Worm (Caenorhabditis elegans) whole organism, L1 larva: ENCODE measurements around the gene K10D2.5.

Source experiments
- C16A3.4 ChIP-seq: fragments of 150-350 bp; optimal IDR thresholded peaks from 2 replicates; lab custom pipeline; 2014; ENCODE audit warnings: missing biosample characterization, missing genetic modification characterization
- F16B12.6 ChIP-seq: fragments of 150-350 bp; optimal IDR thresholded peaks from 2 replicates; lab custom pipeline; 2014; ENCODE audit warnings: missing biosample characterization, missing genetic modification characterization
- aly-2 ChIP-seq: fragments of 150-350 bp; optimal IDR thresholded peaks from 2 replicates; lab custom pipeline; 2014; ENCODE audit warnings: missing biosample characterization, missing genetic modification characterization
- blmp-1 ChIP-seq: fragments of 150-350 bp; optimal IDR thresholded peaks from 2 replicates; lab custom pipeline; 2014; ENCODE audit warnings: missing biosample characterization, missing genetic modification characterization
- ceh-82 ChIP-seq, 3 experiments: fragments of 150-350 bp in 1 of 3; sonication (generic microtip) in 2 of 3; optimal IDR thresholded peaks; 2 replicates each; lab custom pipeline; 2014 to 2017; ENCODE audit warnings: missing biosample characterization in 3 of 3, missing genetic modification characterization in 3 of 3
- dsc-1 ChIP-seq: sonication (generic microtip); optimal IDR thresholded peaks from 2 replicates; lab custom pipeline; 2016; ENCODE audit warnings: mild to moderate bottlenecking, missing genetic modification characterization, missing compliant biosample characterization
- efl-1 ChIP-seq, 4 experiments: fragments of 150-350 bp; optimal IDR thresholded peaks in 3 of 4; peaks in 1 of 4; 1 replicate in 1 of 4; 2 replicates in 3 of 4; lab custom pipeline; 2014; ENCODE audit warnings: missing biosample characterization in 2 of 4, missing genetic modification characterization in 2 of 4, missing genetic modification reagents in 2 of 4
- efl-3 ChIP-seq: fragments of 200-800 bp; sonication (Bioruptor generic); optimal IDR thresholded peaks from 2 replicates; lab custom pipeline; 2018; ENCODE audit warnings: mild to moderate bottlenecking, missing genetic modification characterization, missing compliant biosample characterization
- egl-27 ChIP-seq, 2 experiments: fragments of 150-350 bp in 1 of 2; sonication (generic microtip); optimal IDR thresholded peaks; 3 replicates each; lab custom pipeline; 2017 to 2018; ENCODE audit warnings: missing biosample characterization in 2 of 2, missing genetic modification characterization in 2 of 2, missing genetic modification reagents in 2 of 2
- elt-2 ChIP-seq: sonication (generic microtip); optimal IDR thresholded peaks from 2 replicates; lab custom pipeline; 2016; ENCODE audit warnings: missing genetic modification characterization, mild to moderate bottlenecking, inconsistent platforms, missing compliant biosample characterization, missing genetic modification reagents
- ets-5 ChIP-seq: fragments of 200-800 bp; sonication (Bioruptor generic); IDR thresholded peaks from 2 replicates; pipeline ENCODE4 v1.3.6; 2022; ENCODE audit warnings: missing genetic modification characterization, missing compliant biosample characterization
- fkh-10 ChIP-seq: sonication (generic microtip); optimal IDR thresholded peaks from 2 replicates; lab custom pipeline; 2017; ENCODE audit warnings: missing biosample characterization, missing genetic modification reagents, missing genetic modification characterization
- fkh-4 ChIP-seq: sonication (generic microtip); optimal IDR thresholded peaks from 2 replicates; lab custom pipeline; 2016; ENCODE audit warnings: missing compliant biosample characterization, missing genetic modification characterization, borderline replicate concordance
- fos-1 ChIP-seq: fragments of 150-350 bp; optimal IDR thresholded peaks from 2 replicates; lab custom pipeline; 2014; ENCODE audit warnings: missing biosample characterization, missing genetic modification characterization
- hlh-4 ChIP-seq: sonication (generic microtip); optimal IDR thresholded peaks from 2 replicates; lab custom pipeline; 2016; ENCODE audit warnings: mild to moderate bottlenecking, missing genetic modification characterization, missing compliant biosample characterization
- hpl-2 ChIP-seq: fragments of 150-350 bp; optimal IDR thresholded peaks from 2 replicates; lab custom pipeline; 2014; ENCODE audit warnings: missing biosample characterization, missing genetic modification reagents, missing genetic modification characterization
- irx-1 ChIP-seq: sonication (generic microtip); optimal IDR thresholded peaks from 2 replicates; lab custom pipeline; 2016; ENCODE audit warnings: missing genetic modification characterization, missing compliant biosample characterization
- isw-1 ChIP-seq: fragments of 200-800 bp; sonication (Bioruptor generic); IDR thresholded peaks from 2 replicates; pipeline ENCODE4 v1.3.6; 2022; ENCODE audit warnings: missing genetic modification characterization, missing compliant biosample characterization
- lin-14 ChIP-seq: fragments of 200-800 bp; sonication (Bioruptor generic); optimal IDR thresholded peaks from 2 replicates; lab custom pipeline; 2018; ENCODE audit warnings: mild to moderate bottlenecking, missing genetic modification characterization, moderate library complexity, missing compliant biosample characterization
- lin-35 ChIP-seq, 2 experiments: fragments of 150-350 bp; optimal IDR thresholded peaks; 2 replicates each; lab custom pipeline; 2014; ENCODE audit warnings: missing biosample characterization in 2 of 2, missing genetic modification characterization in 2 of 2, missing genetic modification reagents in 2 of 2
- lin-39 ChIP-seq: fragments of 150-350 bp; optimal IDR thresholded peaks from 2 replicates; lab custom pipeline; 2014; ENCODE audit warnings: missing biosample characterization, missing genetic modification reagents, missing genetic modification characterization
- lsy-2 ChIP-seq, 2 experiments: fragments of 150-350 bp; optimal IDR thresholded peaks; 2 replicates each; lab custom pipeline; 2014; ENCODE audit warnings: missing biosample characterization in 2 of 2, missing genetic modification characterization in 2 of 2
- mdl-1 ChIP-seq, 2 experiments: fragments of 150-350 bp; optimal IDR thresholded peaks; 2 replicates each; lab custom pipeline; 2014 to 2017; ENCODE audit warnings: missing biosample characterization in 2 of 2, missing genetic modification characterization in 2 of 2, inconsistent platforms in 1 of 2
- mef-2 ChIP-seq: fragments of 150-350 bp; optimal IDR thresholded peaks from 2 replicates; lab custom pipeline; 2014; ENCODE audit warnings: missing biosample characterization, missing genetic modification characterization
- mep-1 ChIP-seq: fragments of 150-350 bp; optimal IDR thresholded peaks from 2 replicates; lab custom pipeline; 2014; ENCODE audit warnings: missing biosample characterization, missing genetic modification characterization
- nhr-11 ChIP-seq: fragments of 150-350 bp; optimal IDR thresholded peaks from 2 replicates; lab custom pipeline; 2014; ENCODE audit warnings: missing biosample characterization, missing genetic modification characterization
- nhr-47 ChIP-seq: sonication (generic microtip); optimal IDR thresholded peaks from 2 replicates; lab custom pipeline; 2016; ENCODE audit warnings: mild to moderate bottlenecking, missing genetic modification characterization, moderate library complexity, missing compliant biosample characterization
- nhr-71 ChIP-seq: sonication (generic microtip); optimal IDR thresholded peaks from 2 replicates; lab custom pipeline; 2016; ENCODE audit warnings: mild to moderate bottlenecking, missing genetic modification characterization, moderate library complexity, missing compliant biosample characterization
- nhr-76 ChIP-seq: sonication (generic microtip); optimal IDR thresholded peaks from 2 replicates; lab custom pipeline; 2017; ENCODE audit warnings: missing biosample characterization, missing genetic modification characterization
- nhr-84 ChIP-seq: sonication (generic microtip); optimal IDR thresholded peaks from 2 replicates; lab custom pipeline; 2017; ENCODE audit warnings: missing biosample characterization, missing genetic modification characterization
- nhr-85 ChIP-seq: sonication (generic microtip); peaks from one replicate; lab custom pipeline; 2016; ENCODE audit warnings: missing genetic modification characterization, inconsistent platforms, missing compliant biosample characterization
- pag-3 ChIP-seq: sonication (generic microtip); optimal IDR thresholded peaks from 2 replicates; lab custom pipeline; 2017; ENCODE audit warnings: missing genetic modification characterization, mild to moderate bottlenecking, missing compliant biosample characterization, antibody characterized with exemption, borderline replicate concordance; ENCODE audit not compliant: insufficient read depth
- pax-3 ChIP-seq: fragments of 200-800 bp; sonication (Bioruptor generic); optimal IDR thresholded peaks from 2 replicates; lab custom pipeline; 2018; ENCODE audit warnings: mild to moderate bottlenecking, missing genetic modification characterization, moderate library complexity, missing compliant biosample characterization
- skn-1 ChIP-seq: fragments of 150-350 bp; optimal IDR thresholded peaks from 2 replicates; lab custom pipeline; 2014; ENCODE audit warnings: missing biosample characterization, missing genetic modification characterization
- snpc-4 ChIP-seq: fragments of 150-350 bp; optimal IDR thresholded peaks from 2 replicates; lab custom pipeline; 2014; ENCODE audit warnings: missing biosample characterization, missing genetic modification characterization
- snu-23 ChIP-seq: sonication (generic microtip); optimal IDR thresholded peaks from 2 replicates; lab custom pipeline; 2016; ENCODE audit warnings: missing genetic modification characterization, missing compliant biosample characterization
- sup-37 ChIP-seq: fragments of 200-800 bp; sonication (Bioruptor generic); optimal IDR thresholded peaks from 2 replicates; lab custom pipeline; 2018; ENCODE audit warnings: mild to moderate bottlenecking, missing genetic modification characterization, missing compliant biosample characterization
- unc-130 ChIP-seq: fragments of 150-350 bp; optimal IDR thresholded peaks from 2 replicates; lab custom pipeline; 2017; ENCODE audit warnings: missing biosample characterization, missing genetic modification characterization, inconsistent platforms
- vab-15 ChIP-seq: sonication (generic microtip); optimal IDR thresholded peaks from 2 replicates; lab custom pipeline; 2017; ENCODE audit warnings: missing genotype, mild to moderate bottlenecking, missing genetic modification characterization, missing compliant biosample characterization
- xbp-1 ChIP-seq: sonication (generic microtip); optimal IDR thresholded peaks from 2 replicates; lab custom pipeline; 2016; ENCODE audit warnings: missing genetic modification characterization, missing compliant biosample characterization
- zag-1 ChIP-seq: fragments of 150-350 bp; optimal IDR thresholded peaks from 2 replicates; lab custom pipeline; 2014; ENCODE audit warnings: missing biosample characterization, missing genetic modification characterization
- zip-4 ChIP-seq: fragments of 200-800 bp; sonication (Bioruptor generic); optimal IDR thresholded peaks from 2 replicates; lab custom pipeline; 2018; ENCODE audit warnings: mild to moderate bottlenecking, missing genetic modification characterization, moderate library complexity, missing compliant biosample characterization
- ztf-4 ChIP-seq: fragments of 150-350 bp; optimal IDR thresholded peaks from 2 replicates; lab custom pipeline; 2014; ENCODE audit warnings: missing biosample characterization, missing genetic modification characterization

K10D2.5 gene

DNA sequence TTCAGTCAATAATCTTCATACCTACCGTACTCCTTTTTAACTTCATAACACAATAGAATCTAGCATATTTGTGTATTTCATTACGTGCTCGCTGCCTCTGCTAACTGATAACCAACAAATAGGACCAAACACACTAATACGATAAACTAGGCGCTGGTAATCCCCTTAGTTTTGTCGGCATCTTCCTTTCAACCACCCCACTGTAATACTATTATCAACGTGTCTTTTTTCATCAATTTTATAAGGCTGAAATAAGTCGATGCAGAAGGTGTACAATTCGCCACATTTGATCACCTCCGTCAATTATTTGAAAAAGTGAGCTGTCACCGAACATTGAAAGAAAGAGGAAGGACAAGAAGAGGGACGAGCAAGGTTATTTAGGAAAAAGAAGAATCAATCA is 25.1 kb upstream of the K10D2.5 start:
- no peak for TF ChIP-seq F16B12.6
- no peak for TF ChIP-seq efl-1 (optimal IDR thresholded peaks at IDR 0.05; lab: Kevin White, UChicago)
- TF ChIP-seq efl-1 (GFP tag; optimal IDR thresholded peaks at IDR 0.05 in 1 of 2; lab: Kevin White, UChicago): peak in 1 of 2 experiments; percentile 30
- TF ChIP-seq elt-2 (tag; lab: Kevin White, UChicago): peak; percentile 44

DNA sequence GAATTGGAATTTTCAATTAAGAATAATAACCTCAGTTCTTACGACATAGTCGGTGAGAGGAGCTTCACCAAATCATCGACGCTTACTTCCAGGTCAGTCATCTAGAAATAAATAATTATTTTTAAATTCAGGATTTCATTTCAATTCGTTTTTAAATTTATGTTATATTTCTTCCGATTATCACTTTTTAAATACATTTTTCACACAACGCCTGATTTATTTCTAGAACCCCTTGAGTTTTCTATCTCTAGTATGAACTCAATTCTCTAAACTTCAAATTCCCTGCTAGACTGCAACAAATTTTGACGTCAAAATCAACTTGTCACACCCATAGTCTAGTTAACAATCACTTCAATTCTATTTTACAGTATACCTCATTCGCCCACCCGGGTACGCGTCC is 23.0 kb upstream of the K10D2.5 start, which contains the start of gene Y54H5A.2:
Gene Y54H5A.2, minus strand, starts transcription at position 101 of the 400 bp plus-strand sequence.
- no peak for TF ChIP-seq mdl-1 (tag; optimal IDR thresholded peaks at IDR 0.05; lab: Kevin White, UChicago)

DNA sequence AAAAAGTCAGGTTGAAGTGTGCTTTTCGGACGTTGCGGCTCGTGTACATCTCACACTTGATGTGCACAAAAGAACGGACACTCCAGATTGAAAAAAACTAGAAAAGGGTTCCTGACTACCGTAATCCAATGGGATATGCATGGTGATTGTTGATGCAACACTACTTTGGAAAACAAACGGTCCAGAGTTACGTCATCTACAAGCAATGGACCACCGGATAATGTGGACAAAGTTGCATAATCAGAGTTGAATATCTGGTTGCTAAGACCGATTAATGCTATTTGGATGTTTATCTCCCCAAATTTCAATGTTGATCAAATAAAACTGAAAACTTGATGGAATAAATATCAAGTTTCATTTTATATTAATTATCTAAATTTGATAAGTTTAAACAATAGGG is 22.5 kb upstream of the K10D2.5 start:
- TF ChIP-seq pax-3 (tag; lab: Kevin White, UChicago): no peak
- no peak for TF ChIP-seq efl-1 (optimal IDR thresholded peaks at IDR 0.05; lab: Kevin White, UChicago)
- no peak for TF ChIP-seq efl-1 (GFP tag; optimal IDR thresholded peaks at IDR 0.05 in 1 of 2; lab: Kevin White, UChicago)
- no peak for TF ChIP-seq mef-2 (tag; lab: Kevin White, UChicago)
- no peak for TF ChIP-seq egl-27 (tag; optimal IDR thresholded peaks at IDR 0.05; lab: Kevin White, UChicago)
- no peak for TF ChIP-seq zip-4 (GFP tag; lab: Kevin White, UChicago)
- no peak for TF ChIP-seq snpc-4 (tag; lab: Kevin White, UChicago)

DNA sequence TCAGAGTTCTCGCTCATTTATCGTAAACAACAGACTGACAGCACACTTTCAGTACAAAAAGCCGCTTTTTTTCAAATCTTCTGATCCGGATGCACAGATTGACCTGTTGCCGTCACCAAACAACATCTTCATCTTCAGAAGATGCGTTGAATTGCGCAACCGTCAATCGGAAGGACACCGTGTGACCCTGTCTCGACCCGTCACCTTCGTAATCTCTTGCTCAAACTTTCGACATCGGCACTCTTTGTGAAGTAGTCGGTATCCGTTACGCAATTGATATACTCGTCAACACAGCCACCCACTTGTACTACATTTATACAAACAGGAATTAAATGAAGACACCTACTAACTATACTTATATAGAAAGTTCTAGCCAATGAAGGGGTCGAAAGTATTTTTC is 21.5 kb upstream of the K10D2.5 start:
- TF ChIP-seq lin-14 (GFP tag; lab: Kevin White, UChicago) (no peak), ztf-4 (tag; lab: Kevin White, UChicago) (no peak), zip-4 (GFP tag; lab: Kevin White, UChicago) (no peak), fkh-4 (tag; lab: Kevin White, UChicago) (no peak), unc-130 (tag; lab: Kevin White, UChicago) (no peak), F16B12.6 (no peak), nhr-76 (tag; lab: Kevin White, UChicago) (no peak), C16A3.4 (tag; lab: Kevin White, UChicago) (no peak), irx-1 (no peak)

DNA sequence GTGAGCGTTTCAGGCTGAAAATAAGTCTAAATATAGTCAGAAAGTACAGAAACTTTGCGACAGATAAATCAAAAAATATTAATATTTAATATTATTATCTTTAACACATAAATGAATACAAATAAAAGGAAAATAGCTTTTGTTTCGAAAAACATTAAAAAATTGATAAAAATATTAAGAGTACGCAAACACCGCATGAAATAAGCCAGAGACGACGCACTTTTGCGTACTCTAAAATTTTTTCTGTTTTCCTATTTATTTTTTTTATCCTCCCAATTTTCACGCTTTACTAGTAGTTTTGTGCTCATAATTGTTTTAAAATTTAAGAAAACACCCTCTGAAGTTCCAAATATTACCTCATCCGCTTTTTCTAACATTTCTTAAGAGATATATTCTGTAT is 19.4 kb upstream of the K10D2.5 start, which contains the start of the genes rbm-42 and grwd-1:
Gene rbm-42, minus strand, starts transcription at position 93 of the 400 bp plus-strand sequence.
Gene grwd-1, plus strand, starts transcription at position 328 of the 400 bp plus-strand sequence.
- TF ChIP-seq ets-5 (GFP tag; lab: Robert Waterston, UW): no peak
- TF ChIP-seq snu-23 (GFP tag; lab: Kevin White, UChicago): peak; percentile 30
- peak; percentile 27 to 66 for TF ChIP-seq lsy-2 (tag; optimal IDR thresholded peaks at IDR 0.05; lab: Kevin White, UChicago)
- TF ChIP-seq zip-4 (GFP tag; lab: Kevin White, UChicago): no peak
- TF ChIP-seq nhr-76 (tag; lab: Kevin White, UChicago): no peak
- no peak for TF ChIP-seq lin-39
- TF ChIP-seq lin-14 (GFP tag; lab: Kevin White, UChicago): no peak
- no peak for TF ChIP-seq hpl-2 (GFP tag; lab: Kevin White, UChicago)
- no peak for TF ChIP-seq hlh-4 (tag; lab: Kevin White, UChicago)
- TF ChIP-seq elt-2 (tag; lab: Kevin White, UChicago): no peak
- TF ChIP-seq nhr-11 (tag; lab: Kevin White, UChicago): no peak
- no peak for TF ChIP-seq nhr-85
- TF ChIP-seq skn-1 (tag; lab: Kevin White, UChicago): peak; percentile 20
- TF ChIP-seq egl-27 (tag; optimal IDR thresholded peaks at IDR 0.05; lab: Kevin White, UChicago): no peak
- no peak for TF ChIP-seq nhr-84 (tag; lab: Kevin White, UChicago)
- no peak for TF ChIP-seq ceh-82 (tag; optimal IDR thresholded peaks at IDR 0.05; lab: Kevin White, UChicago)
- no peak for TF ChIP-seq dsc-1 (tag; lab: Kevin White, UChicago)
- TF ChIP-seq sup-37: no peak
- no peak for TF ChIP-seq nhr-47 (tag; lab: Kevin White, UChicago)
- no peak for TF ChIP-seq aly-2
- TF ChIP-seq ztf-4 (tag; lab: Kevin White, UChicago): no peak
- TF ChIP-seq vab-15 (tag; lab: Kevin White, UChicago): no peak
- no peak for TF ChIP-seq efl-3 (GFP tag; lab: Kevin White, UChicago)
- peak; percentile 8 for TF ChIP-seq C16A3.4 (tag; lab: Kevin White, UChicago)
- no peak for TF ChIP-seq fkh-10 (GFP tag; lab: Kevin White, UChicago)
- peak; percentile 15 for TF ChIP-seq blmp-1 (tag; lab: Kevin White, UChicago)
- TF ChIP-seq unc-130 (tag; lab: Kevin White, UChicago): no peak
- TF ChIP-seq lin-35 (GFP tag; optimal IDR thresholded peaks at IDR 0.05; lab: Kevin White, UChicago): peak; percentile 21 to 57
- TF ChIP-seq xbp-1 (tag; lab: Kevin White, UChicago): no peak
- TF ChIP-seq isw-1 (GFP tag; lab: Robert Waterston, UW): no peak
- no peak for TF ChIP-seq fos-1 (tag; lab: Kevin White, UChicago)
- TF ChIP-seq zag-1 (tag; lab: Kevin White, UChicago): no peak
- TF ChIP-seq nhr-71 (tag; lab: Kevin White, UChicago): no peak
- no peak for TF ChIP-seq pax-3 (tag; lab: Kevin White, UChicago)
- peak; percentile 62 for TF ChIP-seq mep-1
- no peak for TF ChIP-seq pag-3
